Worm (Caenorhabditis elegans) whole organism, L3 larva: Measurements from ENCODE around the gene daf-36.

Source experiments
- ceh-82 ChIP-seq: fragments of 150-350 bp; optimal IDR thresholded peaks from 2 replicates; lab custom pipeline; 2014; ENCODE audit warnings: missing biosample characterization, missing genetic modification characterization
- ceh-9 ChIP-seq: sonication (generic microtip); optimal IDR thresholded peaks from 2 replicates; lab custom pipeline; 2018; ENCODE audit warnings: missing biosample characterization, missing genetic modification characterization
- egl-27 ChIP-seq: sonication (generic microtip); optimal IDR thresholded peaks from 4 replicates; lab custom pipeline; 2017; ENCODE audit warnings: missing biosample characterization, missing genetic modification reagents, missing genetic modification characterization
- fkh-10 ChIP-seq: sonication (generic microtip); optimal IDR thresholded peaks from 2 replicates; lab custom pipeline; 2017; ENCODE audit warnings: missing biosample characterization, missing genetic modification reagents, missing genetic modification characterization
- nhr-11 ChIP-seq: fragments of 150-350 bp; optimal IDR thresholded peaks from 2 replicates; lab custom pipeline; 2014; ENCODE audit warnings: missing biosample characterization, missing genetic modification characterization
- pqm-1 ChIP-seq: fragments of 150-350 bp; optimal IDR thresholded peaks from 2 replicates; lab custom pipeline; 2017; ENCODE audit warnings: missing biosample characterization, missing genetic modification characterization, inconsistent platforms
- zag-1 ChIP-seq: fragments of 150-350 bp; optimal IDR thresholded peaks from 2 replicates; lab custom pipeline; 2014; ENCODE audit warnings: missing biosample characterization, missing genetic modification characterization
- ztf-11 ChIP-seq: fragments of 150-350 bp; optimal IDR thresholded peaks from 2 replicates; lab custom pipeline; 2014; ENCODE audit warnings: missing biosample characterization, missing genetic modification characterization

- no peak for TF ChIP-seq ztf-11 (tag; lab: Kevin White, UChicago)
- no peak for TF ChIP-seq fkh-10 (GFP tag; lab: Kevin White, UChicago)
- TF ChIP-seq egl-27 (tag; lab: Kevin White, UChicago), result no peak
- TF ChIP-seq ceh-82 (tag; lab: Kevin White, UChicago), result no peak
- TF ChIP-seq ceh-9 (tag; lab: Kevin White, UChicago), result no peak
- no peak for TF ChIP-seq zag-1 (tag; lab: Kevin White, UChicago)
- TF ChIP-seq nhr-11 (tag; lab: Kevin White, UChicago), result no peak
- no peak for TF ChIP-seq pqm-1
Observed at ce11 chrV:10266050-10266449, 40.5 kb upstream of the daf-36 start.
